Fruit fly (Drosophila melanogaster): ENCODE data around the gene Ref1.
A peak's percentile ranks its signal among the peaks of the same experiment; 100 is the strongest.

Ref1 gene

dm6 chr3R:7104308-7104707 lies 24.1 kb upstream of the Ref1 start:
- TF ChIP-seq tj (GFP tag; optimal IDR thresholded peaks at IDR 0.05) (no peak), cic (GFP tag; optimal IDR thresholded peaks at IDR 0.05) (no peak), CG5204 (GFP tag; optimal IDR thresholded peaks at IDR 0.05) (no peak), Hr96 (GFP tag; optimal IDR thresholded peaks at IDR 0.05) (no peak), bab1 (GFP tag; optimal IDR thresholded peaks at IDR 0.05) (no peak), CG11617 (GFP tag; optimal IDR thresholded peaks at IDR 0.05) (no peak), pad (GFP tag; optimal IDR thresholded peaks at IDR 0.05) (no peak), ovo (GFP tag; optimal IDR thresholded peaks at IDR 0.05) (no peak), CG33017 (tag; optimal IDR thresholded peaks at IDR 0.05) (no peak), CG1620 (GFP tag; optimal IDR thresholded peaks at IDR 0.05) (no peak), cnc (optimal IDR thresholded peaks at IDR 0.05) (no peak), Crg-1 (GFP tag; optimal IDR thresholded peaks at IDR 0.05) (no peak), CG7045 (GFP tag; optimal IDR thresholded peaks at IDR 0.05) (no peak), kay (GFP tag; ENCODE audit: borderline replicate concordance) (no peak), Mnt (GFP tag; optimal IDR thresholded peaks at IDR 0.05) (no peak), Clk (GFP tag; optimal IDR thresholded peaks at IDR 0.05) (no peak), toe (GFP tag; optimal IDR thresholded peaks at IDR 0.05) (no peak)

- TF ChIP-seq pad (GFP tag; optimal IDR thresholded peaks at IDR 0.05): no peak
- no peak for TF ChIP-seq Crg-1 (GFP tag; optimal IDR thresholded peaks at IDR 0.05)
- no peak for TF ChIP-seq CG12768 (GFP tag; optimal IDR thresholded peaks at IDR 0.05)
- peak; percentile 29 for TF ChIP-seq tj (GFP tag; optimal IDR thresholded peaks at IDR 0.05)
- no peak for TF ChIP-seq Clk (GFP tag; optimal IDR thresholded peaks at IDR 0.05)
- no peak for TF ChIP-seq CG5204 (GFP tag; optimal IDR thresholded peaks at IDR 0.05)
- no peak for TF ChIP-seq Mnt (GFP tag; optimal IDR thresholded peaks at IDR 0.05)
- TF ChIP-seq toe (GFP tag; optimal IDR thresholded peaks at IDR 0.05): no peak
- TF ChIP-seq ovo (GFP tag; optimal IDR thresholded peaks at IDR 0.05): no peak
These were observed 23.0 kb upstream of the Ref1 start for dm6 chr3R:7102853-7103833.

- TF ChIP-seq Clk (GFP tag; optimal IDR thresholded peaks at IDR 0.05): no peak
- no peak for TF ChIP-seq CG7101 (tag; optimal IDR thresholded peaks at IDR 0.05)
- no peak for TF ChIP-seq Crg-1 (GFP tag; optimal IDR thresholded peaks at IDR 0.05)
- TF ChIP-seq CG7045 (GFP tag; optimal IDR thresholded peaks at IDR 0.05): no peak
- TF ChIP-seq CG33017 (tag; optimal IDR thresholded peaks at IDR 0.05): no peak
- no peak for TF ChIP-seq cnc (optimal IDR thresholded peaks at IDR 0.05)
- no peak for TF ChIP-seq CG11617 (GFP tag; optimal IDR thresholded peaks at IDR 0.05)
- TF ChIP-seq Mnt (GFP tag; optimal IDR thresholded peaks at IDR 0.05): no peak
- TF ChIP-seq kay (GFP tag; ENCODE audit: borderline replicate concordance): no peak
- no peak for TF ChIP-seq CG14711 (tag; optimal IDR thresholded peaks at IDR 0.05)
- TF ChIP-seq pad (GFP tag; optimal IDR thresholded peaks at IDR 0.05): no peak
- no peak for TF ChIP-seq ovo (GFP tag; optimal IDR thresholded peaks at IDR 0.05)
- TF ChIP-seq cic (GFP tag; optimal IDR thresholded peaks at IDR 0.05): no peak
- TF ChIP-seq tj (GFP tag; optimal IDR thresholded peaks at IDR 0.05): no peak
- TF ChIP-seq CG12768 (GFP tag; optimal IDR thresholded peaks at IDR 0.05): no peak
- no peak for TF ChIP-seq bab1 (GFP tag; optimal IDR thresholded peaks at IDR 0.05)
- no peak for TF ChIP-seq Hr96 (GFP tag; optimal IDR thresholded peaks at IDR 0.05)
- TF ChIP-seq CG1620 (GFP tag; optimal IDR thresholded peaks at IDR 0.05): no peak
- no peak for TF ChIP-seq CG5204 (GFP tag; optimal IDR thresholded peaks at IDR 0.05)
These were observed 14.2 kb upstream of the Ref1 start for dm6 chr3R:7094368-7094767.

- peak; percentile 32 for TF ChIP-seq CG7101 (tag; optimal IDR thresholded peaks at IDR 0.05)
- TF ChIP-seq cic (GFP tag; optimal IDR thresholded peaks at IDR 0.05): no peak
- TF ChIP-seq CG14711 (tag; optimal IDR thresholded peaks at IDR 0.05): peak; percentile 35
- TF ChIP-seq CG11617 (GFP tag; optimal IDR thresholded peaks at IDR 0.05): peak; percentile 30
- TF ChIP-seq CG12768 (GFP tag; optimal IDR thresholded peaks at IDR 0.05): peak; percentile 12
- no peak for TF ChIP-seq CG33017 (tag; optimal IDR thresholded peaks at IDR 0.05)
- TF ChIP-seq CG1620 (GFP tag; optimal IDR thresholded peaks at IDR 0.05): no peak
- TF ChIP-seq Mnt (GFP tag; optimal IDR thresholded peaks at IDR 0.05): no peak
These were observed 13.4 kb upstream of the Ref1 start for dm6 chr3R:7093592-7093991.

- TF ChIP-seq kay (GFP tag; ENCODE audit: borderline replicate concordance) (peak; percentile 71), CG5204 (GFP tag; optimal IDR thresholded peaks at IDR 0.05) (no peak), CG14711 (tag; optimal IDR thresholded peaks at IDR 0.05) (peak; percentile 80), Crg-1 (GFP tag; optimal IDR thresholded peaks at IDR 0.05) (no peak), cnc (optimal IDR thresholded peaks at IDR 0.05) (no peak), pad (GFP tag; optimal IDR thresholded peaks at IDR 0.05) (no peak), Mnt (GFP tag; optimal IDR thresholded peaks at IDR 0.05) (no peak)
These were observed 11.7 kb upstream of the Ref1 start for dm6 chr3R:7091904-7092303.

dm6 chr3R:7090337-7090830 lies 10.2 kb upstream of the Ref1 start:
- TF ChIP-seq CG7045 (GFP tag; optimal IDR thresholded peaks at IDR 0.05) (no peak), CG12768 (GFP tag; optimal IDR thresholded peaks at IDR 0.05) (no peak), pad (GFP tag; optimal IDR thresholded peaks at IDR 0.05) (no peak), kay (GFP tag; ENCODE audit: borderline replicate concordance) (no peak), CG33017 (tag; optimal IDR thresholded peaks at IDR 0.05) (no peak), toe (GFP tag; optimal IDR thresholded peaks at IDR 0.05) (no peak), Hr96 (GFP tag; optimal IDR thresholded peaks at IDR 0.05) (no peak), Clk (GFP tag; optimal IDR thresholded peaks at IDR 0.05) (no peak), cic (GFP tag; optimal IDR thresholded peaks at IDR 0.05) (peak; percentile 21), CG7101 (tag; optimal IDR thresholded peaks at IDR 0.05) (no peak), tj (GFP tag; optimal IDR thresholded peaks at IDR 0.05) (peak; percentile 97), CG5204 (GFP tag; optimal IDR thresholded peaks at IDR 0.05) (no peak), CG11617 (GFP tag; optimal IDR thresholded peaks at IDR 0.05) (no peak), CG1620 (GFP tag; optimal IDR thresholded peaks at IDR 0.05) (no peak), CG14711 (tag; optimal IDR thresholded peaks at IDR 0.05) (no peak), cnc (optimal IDR thresholded peaks at IDR 0.05) (no peak), Mnt (GFP tag; optimal IDR thresholded peaks at IDR 0.05) (peak; percentile 20), Crg-1 (GFP tag; optimal IDR thresholded peaks at IDR 0.05) (no peak), bab1 (GFP tag; optimal IDR thresholded peaks at IDR 0.05) (no peak), ovo (GFP tag; optimal IDR thresholded peaks at IDR 0.05) (no peak)

Data from whole organism, adult.